Worm (Caenorhabditis elegans) whole organism, late embryonic: Measurements from ENCODE around the gene F43G6.8.

Experiments
- C08G9.2 ChIP-seq: sonication (generic microtip); optimal IDR thresholded peaks from 2 replicates; lab custom pipeline; 2016; ENCODE audit warnings: mild to moderate bottlenecking, missing genetic modification characterization, moderate library complexity, missing compliant biosample characterization
- F13H6.1 ChIP-seq: sonication (generic microtip); optimal IDR thresholded peaks from 2 replicates; lab custom pipeline; 2016; ENCODE audit warnings: missing genetic modification characterization, missing compliant biosample characterization
- ceh-18 ChIP-seq: sonication (generic microtip); optimal IDR thresholded peaks from 2 replicates; lab custom pipeline; 2016; ENCODE audit warnings: missing genetic modification characterization, missing compliant biosample characterization
- ceh-19 ChIP-seq: fragments of 200-800 bp; sonication (Bioruptor generic); optimal IDR thresholded peaks from 2 replicates; lab custom pipeline; 2018; ENCODE audit warnings: mild to moderate bottlenecking, missing genetic modification characterization, missing compliant biosample characterization
- ceh-2 ChIP-seq: sonication (generic microtip); optimal IDR thresholded peaks from 2 replicates; lab custom pipeline; 2016; ENCODE audit warnings: missing genotype, missing genetic modification characterization, missing compliant biosample characterization
- ceh-30 ChIP-seq: fragments of 150-350 bp; optimal IDR thresholded peaks from 2 replicates; lab custom pipeline; 2014; ENCODE audit warnings: missing biosample characterization, missing genetic modification characterization
- ceh-31 ChIP-seq: sonication (generic microtip); optimal IDR thresholded peaks from 2 replicates; lab custom pipeline; 2016; ENCODE audit warnings: missing genetic modification characterization, missing compliant biosample characterization
- ceh-45 ChIP-seq: fragments of 200-800 bp; sonication (Bioruptor generic); IDR thresholded peaks from 2 replicates; pipeline ENCODE4 v1.3.6; 2022; ENCODE audit warnings: missing genetic modification reagents, missing genetic modification characterization, missing compliant biosample characterization
- dve-1 ChIP-seq: sonication (generic microtip); optimal IDR thresholded peaks from 2 replicates; lab custom pipeline; 2017; ENCODE audit warnings: antibody characterized with exemption, mild to moderate bottlenecking, missing genetic modification characterization, missing compliant biosample characterization
- elt-2 ChIP-seq: sonication (generic microtip); optimal IDR thresholded peaks from 2 replicates; lab custom pipeline; 2016; ENCODE audit warnings: missing genetic modification reagents, missing genetic modification characterization, missing compliant biosample characterization
- elt-4 ChIP-seq: sonication (generic microtip); optimal IDR thresholded peaks from 2 replicates; lab custom pipeline; 2016; ENCODE audit warnings: missing genetic modification characterization, missing compliant biosample characterization
- fax-1 ChIP-seq: sonication (generic microtip); optimal IDR thresholded peaks from 2 replicates; lab custom pipeline; 2016; ENCODE audit warnings: missing genotype, missing genetic modification characterization, missing compliant biosample characterization
- fkh-10 ChIP-seq: fragments of 150-350 bp; optimal IDR thresholded peaks from 2 replicates; lab custom pipeline; 2014; ENCODE audit warnings: missing biosample characterization, missing genetic modification reagents, missing genetic modification characterization
- hlh-13 ChIP-seq: fragments of 200-800 bp; sonication (Bioruptor generic); optimal IDR thresholded peaks from 2 replicates; lab custom pipeline; 2018; ENCODE audit warnings: mild to moderate bottlenecking, missing genetic modification characterization, missing compliant biosample characterization
- hlh-15 ChIP-seq: sonication (generic microtip); optimal IDR thresholded peaks from 2 replicates; lab custom pipeline; 2016; ENCODE audit warnings: missing genetic modification characterization, missing compliant biosample characterization
- hlh-30 ChIP-seq: sonication (generic microtip); optimal IDR thresholded peaks from 2 replicates; lab custom pipeline; 2017; ENCODE audit warnings: antibody characterized with exemption, missing genetic modification characterization, missing compliant biosample characterization; ENCODE audit not compliant: insufficient read depth
- hlh-8 ChIP-seq: sonication (generic microtip); optimal IDR thresholded peaks from 2 replicates; lab custom pipeline; 2016; ENCODE audit warnings: missing genotype, missing genetic modification characterization, missing compliant biosample characterization
- nfya-1 ChIP-seq: sonication (generic microtip); optimal IDR thresholded peaks from 2 replicates; lab custom pipeline; 2017; ENCODE audit warnings: missing genetic modification characterization, mild to moderate bottlenecking, missing compliant biosample characterization, antibody characterized with exemption, moderate library complexity
- nhr-232 ChIP-seq: sonication (generic microtip); optimal IDR thresholded peaks from 2 replicates; lab custom pipeline; 2016; ENCODE audit warnings: missing genetic modification characterization, missing compliant biosample characterization
- pag-3 ChIP-seq: sonication (generic microtip); optimal IDR thresholded peaks from 2 replicates; lab custom pipeline; 2016; ENCODE audit warnings: missing compliant biosample characterization, missing genetic modification characterization, borderline replicate concordance
- pax-1 ChIP-seq: fragments of 150-350 bp; optimal IDR thresholded peaks from 2 replicates; lab custom pipeline; 2014; ENCODE audit warnings: missing biosample characterization, missing genetic modification characterization
- pqm-1 ChIP-seq: sonication (generic microtip); optimal IDR thresholded peaks from 2 replicates; lab custom pipeline; 2016; ENCODE audit warnings: missing genetic modification characterization, missing compliant biosample characterization
- pros-1 ChIP-seq: fragments of 150-350 bp; optimal IDR thresholded peaks from 2 replicates; lab custom pipeline; 2014; ENCODE audit warnings: missing biosample characterization, missing genetic modification reagents, missing genetic modification characterization
- ref-2 ChIP-seq: sonication (generic microtip); optimal IDR thresholded peaks from 2 replicates; lab custom pipeline; 2016; ENCODE audit warnings: missing genetic modification characterization, missing compliant biosample characterization
- sdc-2 ChIP-seq: sonication (generic microtip); optimal IDR thresholded peaks from 2 replicates; lab custom pipeline; 2016; ENCODE audit warnings: missing genotype, missing genetic modification characterization, missing compliant biosample characterization
- syd-9 ChIP-seq: sonication (generic microtip); optimal IDR thresholded peaks from 2 replicates; lab custom pipeline; 2016; ENCODE audit warnings: mild to moderate bottlenecking, missing genetic modification characterization, moderate library complexity, missing compliant biosample characterization
- tbx-2 ChIP-seq: sonication (generic microtip); optimal IDR thresholded peaks from 2 replicates; lab custom pipeline; 2016; ENCODE audit warnings: missing genetic modification characterization, missing compliant biosample characterization
- unc-42 ChIP-seq: sonication (generic microtip); optimal IDR thresholded peaks from 2 replicates; lab custom pipeline; 2016; ENCODE audit warnings: missing genotype, missing genetic modification characterization, missing compliant biosample characterization
- unc-55 ChIP-seq: sonication (generic microtip); optimal IDR thresholded peaks from 2 replicates; lab custom pipeline; 2017; ENCODE audit warnings: missing biosample characterization, missing genetic modification reagents, missing genetic modification characterization
- unc-86 ChIP-seq: sonication (generic microtip); optimal IDR thresholded peaks from 2 replicates; lab custom pipeline; 2016; ENCODE audit warnings: missing genetic modification characterization, missing compliant biosample characterization
- ztf-16 ChIP-seq: sonication (generic microtip); optimal IDR thresholded peaks from 2 replicates; lab custom pipeline; 2017; ENCODE audit warnings: missing genetic modification characterization, missing compliant biosample characterization

The F43G6.8 gene

DNA sequence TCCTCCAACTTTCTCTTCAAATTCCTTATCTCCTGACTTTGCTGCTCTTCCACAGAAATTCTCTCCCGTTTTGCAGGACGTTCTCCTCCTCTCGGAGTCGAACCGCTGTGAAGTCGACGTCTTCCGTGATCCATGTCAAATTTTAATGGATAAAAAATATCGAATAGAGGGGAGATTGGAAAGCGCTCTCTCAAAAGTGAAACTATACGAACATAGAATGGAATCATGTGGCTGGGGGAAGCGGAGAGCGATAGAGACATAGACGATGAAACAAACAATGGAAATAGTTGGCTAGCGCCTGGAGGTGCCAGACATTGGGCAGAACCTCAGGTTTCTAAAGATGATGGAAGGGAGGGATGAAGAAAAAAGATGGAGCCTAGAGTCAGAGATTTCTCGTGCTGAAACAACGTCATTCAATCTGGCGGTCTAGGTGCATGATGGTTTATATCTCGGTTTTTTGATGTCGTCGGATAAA, at the start of gene F43G6.8:
Gene F43G6.8 (minus strand): TSS at position 198 of the 475 bp plus-strand sequence.
- TF ChIP-seq hlh-30 (tag; lab: Kevin White, UChicago), result peak; percentile 84
- no peak for TF ChIP-seq unc-55 (GFP tag; lab: Kevin White, UChicago)
- TF ChIP-seq ztf-16, result no peak
- TF ChIP-seq fax-1 (tag; lab: Kevin White, UChicago), result no peak
- TF ChIP-seq pag-3 (tag; lab: Kevin White, UChicago), result no peak
- no peak for TF ChIP-seq ceh-45 (GFP tag; lab: Robert Waterston, UW)
- TF ChIP-seq pqm-1 (tag; lab: Kevin White, UChicago), result no peak
- TF ChIP-seq ceh-30 (tag; lab: Kevin White, UChicago), result no peak
- TF ChIP-seq elt-4 (tag; lab: Kevin White, UChicago), result no peak
- no peak for TF ChIP-seq dve-1 (tag; lab: Kevin White, UChicago)
- TF ChIP-seq ref-2 (tag; lab: Kevin White, UChicago), result peak; percentile 20
- peak; percentile 14 for TF ChIP-seq ceh-18
- no peak for TF ChIP-seq hlh-15 (tag; lab: Kevin White, UChicago)
- no peak for TF ChIP-seq unc-42 (tag; lab: Kevin White, UChicago)
- peak; percentile 21 for TF ChIP-seq nfya-1 (tag; lab: Kevin White, UChicago)
- TF ChIP-seq ceh-19 (GFP tag; lab: Kevin White, UChicago), result no peak
- no peak for TF ChIP-seq C08G9.2
- TF ChIP-seq F13H6.1 (tag; lab: Kevin White, UChicago), result no peak
- TF ChIP-seq hlh-13 (GFP tag; lab: Kevin White, UChicago), result no peak
- no peak for TF ChIP-seq pax-1 (tag; lab: Kevin White, UChicago)
- TF ChIP-seq hlh-8 (tag; lab: Kevin White, UChicago), result no peak
- peak; percentile 26 for TF ChIP-seq tbx-2 (tag; lab: Kevin White, UChicago)
- peak; percentile 28 for TF ChIP-seq ceh-31 (tag; lab: Kevin White, UChicago)

DNA sequence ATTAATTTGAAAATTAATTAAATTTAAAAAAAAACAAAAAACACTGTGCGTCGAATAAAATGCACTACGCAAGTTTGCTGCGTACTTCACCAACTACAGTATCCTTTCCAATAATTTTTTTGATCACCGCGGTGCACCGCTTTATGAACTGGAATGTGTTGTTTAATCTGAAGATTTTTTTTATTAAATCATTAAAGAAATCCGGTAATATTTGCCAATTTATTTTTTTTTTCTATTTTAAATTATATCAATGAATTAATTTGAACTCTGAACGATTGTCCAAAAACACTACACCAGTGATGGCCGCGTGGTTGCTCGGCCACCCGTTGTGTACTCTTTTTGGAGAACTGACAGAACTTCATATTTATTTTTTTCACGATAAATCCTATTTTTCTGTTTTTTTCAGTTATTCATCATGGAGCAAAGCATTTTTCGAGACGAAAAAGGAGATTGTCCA, 46.8 kb upstream of the F43G6.8 start, which contains the start of gene K12D12.5:
Gene K12D12.5 (plus strand): TSS at position 407 of the 457 bp plus-strand sequence.
- TF ChIP-seq fkh-10 (GFP tag; lab: Kevin White, UChicago) (no peak), ceh-31 (tag; lab: Kevin White, UChicago) (no peak), sdc-2 (no peak), hlh-15 (tag; lab: Kevin White, UChicago) (no peak)
- TF ChIP-seq, all 69 proteins: peak for 0

DNA sequence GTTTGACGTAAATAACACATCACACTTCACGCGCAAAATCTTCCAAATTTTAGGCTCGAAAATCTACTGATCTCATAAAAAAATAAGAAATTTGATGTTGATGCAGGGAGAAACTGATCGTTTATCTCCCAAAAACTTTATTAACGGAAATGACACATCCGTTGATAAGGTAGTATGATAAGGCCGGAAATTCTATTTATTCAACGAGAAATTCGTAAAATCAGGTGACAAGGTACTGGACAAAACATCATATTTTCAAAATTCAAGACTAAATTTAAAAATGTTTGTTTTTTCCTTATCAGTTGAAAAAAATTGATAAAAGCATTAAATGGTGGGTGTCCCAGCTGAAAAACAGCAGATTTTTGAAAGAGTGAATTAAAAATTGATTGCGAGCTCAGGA, 45.9 kb upstream of the F43G6.8 start:
- TF ChIP-seq ceh-31 (tag; lab: Kevin White, UChicago) (no peak), elt-2 (tag; lab: Kevin White, UChicago) (peak; percentile 26), dve-1 (tag; lab: Kevin White, UChicago) (no peak)
- TF ChIP-seq, all 69 proteins: peak for 1

- TF ChIP-seq unc-42 (tag; lab: Kevin White, UChicago), result no peak
- no peak for TF ChIP-seq unc-86 (tag; lab: Kevin White, UChicago)
- TF ChIP-seq ztf-16, result no peak
- no peak for TF ChIP-seq hlh-30 (tag; lab: Kevin White, UChicago)
- no peak for TF ChIP-seq ceh-2
- no peak for TF ChIP-seq syd-9 (tag; lab: Kevin White, UChicago)
- no peak for TF ChIP-seq nhr-232
Observed at ce11 chrII:11856361-11856760, 42.5 kb upstream of the F43G6.8 start, which contains the start of gene clh-1. Gene clh-1 (minus strand): TSS chrII:11856461.

DNA sequence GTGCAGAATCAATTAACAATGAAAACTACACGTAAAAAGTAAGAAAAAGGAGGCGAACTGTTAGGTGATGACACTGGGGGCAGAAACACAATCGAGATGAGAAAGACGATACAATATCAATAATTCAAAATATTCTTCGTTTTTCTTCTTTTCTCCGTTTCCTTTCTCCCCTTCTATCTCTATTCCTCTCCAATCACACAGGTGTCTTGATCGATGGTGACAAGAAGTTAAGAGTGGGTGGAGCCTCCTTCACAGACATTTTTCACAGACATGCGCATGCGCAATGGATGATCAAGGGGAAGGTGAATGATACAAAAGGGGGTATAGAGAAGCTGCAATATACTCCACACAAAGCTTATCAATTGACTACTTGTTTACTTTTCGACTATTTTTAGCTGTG, 40.9 kb upstream of the F43G6.8 start:
- TF ChIP-seq fax-1 (tag; lab: Kevin White, UChicago) (no peak), pros-1 (tag; lab: Kevin White, UChicago) (no peak), nhr-232 (no peak), elt-4 (tag; lab: Kevin White, UChicago) (no peak), pqm-1 (tag; lab: Kevin White, UChicago) (no peak)
